Worm (Caenorhabditis elegans): Measurements from ENCODE around the gene K11H12.10.

K11H12.10 gene

ce11 chrIV:643481-643880 lies 32.4 kb upstream of the K11H12.10 start:
- TF ChIP-seq sea-2 (GFP tag; optimal IDR thresholded peaks at IDR 0.05) (no peak), elt-1 (tag; optimal IDR thresholded peaks at IDR 0.05) (no peak), nhr-67 (tag; optimal IDR thresholded peaks at IDR 0.05) (no peak)

DNA sequence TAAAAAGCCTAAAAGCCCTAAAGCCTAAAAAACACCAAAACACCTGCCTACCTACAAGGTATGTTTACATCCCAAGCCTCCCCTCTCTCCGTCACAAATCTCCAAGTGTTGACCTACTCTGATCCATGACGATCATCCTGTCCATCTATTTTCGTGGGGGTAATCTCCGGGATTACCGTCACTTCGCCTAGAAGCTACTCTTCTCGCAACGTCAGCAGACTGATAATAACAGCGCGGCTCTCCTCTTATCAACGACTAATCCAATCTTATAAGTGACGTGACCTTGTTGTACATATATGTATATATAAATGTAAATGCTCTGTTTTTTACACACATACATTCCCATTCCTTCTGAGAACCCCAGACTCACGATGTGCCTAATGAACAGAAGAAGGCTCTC lies 27.5 kb upstream of the K11H12.10 start:
- no peak for TF ChIP-seq ama-1 (optimal IDR thresholded peaks at IDR 0.05)

DNA sequence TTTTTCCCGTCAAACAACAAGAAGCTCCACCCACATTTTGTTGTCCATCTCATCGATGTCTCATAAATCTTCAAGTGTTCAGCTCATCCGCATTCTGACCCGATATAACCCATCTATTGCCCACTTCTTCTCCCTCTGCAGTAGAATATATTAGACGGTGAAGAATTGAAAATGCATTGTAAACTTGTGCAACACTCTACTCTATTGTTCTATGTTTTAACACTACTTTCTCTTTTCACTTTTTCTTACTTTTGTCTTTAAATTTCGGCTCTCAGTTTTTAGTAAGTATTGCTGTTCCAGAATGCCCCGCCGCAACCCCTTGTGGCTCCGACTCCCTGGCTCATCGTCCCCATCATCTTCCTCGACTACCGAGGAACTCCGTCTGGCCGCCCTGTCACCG lies 26.5 kb upstream of the K11H12.10 start, which contains the start of gene K11H12.9:
K11H12.9 (plus strand) TSS at position 301 of the 400 bp plus-strand sequence.
- TF ChIP-seq egl-5 (tag; optimal IDR thresholded peaks at IDR 0.05) (no peak), lsy-12 (tag; optimal IDR thresholded peaks at IDR 0.05) (no peak), nhr-11 (tag; optimal IDR thresholded peaks at IDR 0.05) (no peak), nhr-23 (tag; optimal IDR thresholded peaks at IDR 0.05) (no peak), tbx-2 (tag; optimal IDR thresholded peaks at IDR 0.05) (no peak), lin-39 (tag; optimal IDR thresholded peaks at IDR 0.05) (no peak)

DNA sequence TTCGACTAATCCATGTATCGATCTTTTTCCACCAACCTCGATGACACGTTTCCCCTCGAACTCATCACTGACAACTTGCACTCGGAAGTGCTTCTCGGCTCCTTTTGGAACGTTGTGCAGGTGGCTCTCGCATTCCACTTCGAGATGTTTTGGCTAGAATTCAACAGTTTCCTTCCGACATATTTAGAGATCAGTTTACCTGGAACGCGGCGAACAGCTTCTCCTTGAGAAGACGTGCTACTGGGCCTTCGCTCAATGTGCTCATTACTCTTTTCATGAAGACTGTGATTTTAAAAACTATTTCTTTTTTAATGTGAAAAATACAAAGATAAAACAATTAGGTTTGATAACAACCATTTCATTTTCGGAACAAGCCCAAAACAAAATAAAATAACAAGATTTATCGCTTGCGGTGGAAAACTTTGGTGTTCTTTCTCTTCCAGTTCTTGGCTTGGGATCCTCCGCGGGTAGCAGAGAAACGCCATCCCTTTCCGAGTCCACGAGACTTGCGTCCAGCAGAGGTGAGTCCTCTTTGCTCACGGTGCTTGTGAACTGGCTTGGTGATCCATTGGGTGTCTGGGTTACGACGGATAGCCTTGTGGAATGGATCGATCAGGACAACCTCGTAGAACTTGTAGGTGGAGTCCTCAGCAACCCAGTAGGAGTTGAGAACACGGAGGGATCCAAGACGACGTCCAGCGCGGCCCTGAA lies 22.6 kb upstream of the K11H12.10 start, which contains the start of gene K11H12.1:
K11H12.1 (minus strand) TSS at position 284 of the 711 bp plus-strand sequence.
- TF ChIP-seq nhr-43 (tag; optimal IDR thresholded peaks at IDR 0.05; ENCODE audit: poor library complexity, severe bottlenecking) (peak; percentile 28), nhr-67 (tag; optimal IDR thresholded peaks at IDR 0.05) (no peak), R02D3.7 (tag; optimal IDR thresholded peaks at IDR 0.05) (no peak)

DNA sequence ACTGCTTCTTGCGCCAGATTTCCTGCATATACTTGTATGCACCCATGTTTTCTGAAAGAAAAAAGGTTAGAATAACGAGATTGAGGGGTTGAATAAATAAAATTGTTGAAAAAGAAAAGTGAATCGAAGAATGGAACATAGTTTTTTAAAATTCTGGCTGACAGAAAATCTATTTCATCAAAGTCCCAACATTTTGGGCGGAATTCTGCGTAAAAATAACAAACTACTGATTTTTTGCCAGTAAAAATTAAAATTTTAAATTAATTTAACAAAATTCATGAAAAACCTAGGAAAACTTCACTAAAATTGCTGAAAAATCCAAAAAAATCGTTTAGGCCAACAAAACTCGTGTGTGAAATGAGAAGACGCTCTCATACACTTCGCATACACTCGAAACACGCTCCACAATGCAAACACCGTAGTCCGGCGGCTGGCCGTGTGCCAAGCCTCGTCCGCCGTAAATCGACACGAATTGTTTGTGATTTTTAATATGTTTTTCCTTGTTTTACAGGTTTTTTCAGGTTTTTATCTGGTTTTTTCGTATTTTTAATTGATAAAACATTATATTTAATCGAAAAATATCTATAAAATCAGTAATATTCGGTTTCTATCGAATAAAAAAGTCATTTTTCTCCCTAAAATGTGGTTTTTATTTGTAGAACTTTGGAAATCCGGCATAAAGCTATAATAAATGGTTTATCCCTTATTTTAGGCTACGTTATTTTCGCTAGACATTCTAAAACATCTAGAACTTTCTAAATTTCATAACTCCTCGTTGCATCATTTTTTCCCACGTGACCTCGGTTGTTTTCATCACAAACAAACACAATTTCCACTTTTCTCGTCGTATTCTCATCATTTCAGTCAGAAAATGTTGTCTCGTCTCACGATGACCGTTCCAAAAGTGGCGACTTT lies 21.1 kb upstream of the K11H12.10 start, which contains the start of the genes rpl-15 and K11H12.8:
rpl-15 (minus strand) TSS at position 51 of the 915 bp plus-strand sequence.
K11H12.8 (plus strand) TSS at position 865 of the 915 bp plus-strand sequence.
- TF ChIP-seq aly-2 (tag; optimal IDR thresholded peaks at IDR 0.05) (peak; percentile 89), nhr-28 (tag; optimal IDR thresholded peaks at IDR 0.05) (peak; percentile 91), mdl-1 (tag; optimal IDR thresholded peaks at IDR 0.05) (peak; percentile 96), hmg-11 (tag; optimal IDR thresholded peaks at IDR 0.05) (peak; percentile 100), ceh-82 (tag; optimal IDR thresholded peaks at IDR 0.05) (peak; percentile 97), ceh-9 (tag; optimal IDR thresholded peaks at IDR 0.05) (no peak), snpc-4 (tag; optimal IDR thresholded peaks at IDR 0.05) (peak; percentile 98), nhr-43 (tag; optimal IDR thresholded peaks at IDR 0.05; ENCODE audit: poor library complexity, severe bottlenecking) (peak; percentile 99), nhr-77 (tag; optimal IDR thresholded peaks at IDR 0.05) (peak; percentile 96), pha-4 (tag; optimal IDR thresholded peaks at IDR 0.05) (peak; percentile 100), nhr-11 (tag; optimal IDR thresholded peaks at IDR 0.05) (peak; percentile 98), jun-1 (tag; optimal IDR thresholded peaks at IDR 0.05) (peak; percentile 99), skn-1 (tag; optimal IDR thresholded peaks at IDR 0.05) (peak; percentile 97), daf-12 (tag; optimal IDR thresholded peaks at IDR 0.05) (peak; percentile 79), mml-1 (tag; optimal IDR thresholded peaks at IDR 0.05) (no peak), tbx-2 (tag; optimal IDR thresholded peaks at IDR 0.05) (peak; percentile 98), ceh-16 (tag; optimal IDR thresholded peaks at IDR 0.05) (peak; percentile 71), unc-39 (tag; optimal IDR thresholded peaks at IDR 0.05) (peak; percentile 66), ama-1 (optimal IDR thresholded peaks at IDR 0.05) (peak; percentile 93), fos-1 (tag; optimal IDR thresholded peaks at IDR 0.05) (peak; percentile 99), R02D3.7 (tag; optimal IDR thresholded peaks at IDR 0.05) (peak; percentile 99), elt-1 (tag; optimal IDR thresholded peaks at IDR 0.05) (peak; percentile 92), nhr-12 (tag; optimal IDR thresholded peaks at IDR 0.05) (no peak), nfya-1 (tag; optimal IDR thresholded peaks at IDR 0.05; ENCODE audit: insufficient read depth) (peak; percentile 100), elt-2 (tag; optimal IDR thresholded peaks at IDR 0.05) (peak; percentile 98), nhr-237 (tag; optimal IDR thresholded peaks at IDR 0.05) (no peak), ztf-4 (tag; optimal IDR thresholded peaks at IDR 0.05) (peak; percentile 97), ztf-11 (tag; optimal IDR thresholded peaks at IDR 0.05) (peak; percentile 71), fkh-2 (tag; optimal IDR thresholded peaks at IDR 0.05) (peak; percentile 89), elt-3 (tag; optimal IDR thresholded peaks at IDR 0.05) (peak; percentile 79 to 99 (median 92)), zag-1 (tag; optimal IDR thresholded peaks at IDR 0.05) (peak; percentile 88), lsy-12 (tag; optimal IDR thresholded peaks at IDR 0.05) (peak; percentile 100), sea-2 (GFP tag; optimal IDR thresholded peaks at IDR 0.05) (peak; percentile 69), pqm-1 (tag; optimal IDR thresholded peaks at IDR 0.05) (peak; percentile 95), ceh-28 (tag; optimal IDR thresholded peaks at IDR 0.05) (peak; percentile 96), lin-15B (tag; optimal IDR thresholded peaks at IDR 0.05) (peak; percentile 99), egl-27 (tag; optimal IDR thresholded peaks at IDR 0.05) (peak; percentile 97), nhr-67 (tag; optimal IDR thresholded peaks at IDR 0.05) (peak; percentile 66)
